Fruit fly (Drosophila melanogaster) whole organism, pupa: ENCODE results near the gene slif.

ENCODE experiments used
- CG12605 ChIP-seq: fragments of 200-800 bp; sonication (Bioruptor generic); IDR thresholded peaks from 2 replicates; pipeline ENCODE4 v1.3.6; 2022; ENCODE audit warnings: missing biosample characterization, missing genetic modification characterization
- D1 ChIP-seq: fragments of 200-800 bp; sonication (Bioruptor generic); optimal IDR thresholded peaks from 2 replicates; lab custom pipeline; 2018; ENCODE audit warnings: missing biosample characterization, mild to moderate bottlenecking, missing genetic modification characterization, moderate library complexity
- EcR ChIP-seq: fragments of 200-800 bp; sonication (Bioruptor generic); optimal IDR thresholded peaks from 3 replicates; lab custom pipeline; 2019; ENCODE audit warnings: missing biosample characterization, missing genetic modification characterization, mild to moderate bottlenecking, moderate library complexity, missing genetic modification reagents
- Ets98B ChIP-seq: fragments of 200-800 bp; sonication (Bioruptor generic); IDR thresholded peaks from 2 replicates; pipeline ENCODE4 v1.3.6; 2022; ENCODE audit warnings: missing biosample characterization, missing genetic modification characterization
- Pif1A ChIP-seq: fragments of 200-800 bp; sonication (Bioruptor generic); optimal IDR thresholded peaks from 3 replicates; lab custom pipeline; 2016; ENCODE audit warnings: missing biosample characterization, missing genetic modification characterization
- Pif1B ChIP-seq: fragments of 200-800 bp; sonication (Bioruptor generic); optimal IDR thresholded peaks from 3 replicates; lab custom pipeline; 2016; ENCODE audit warnings: missing biosample characterization, missing genetic modification characterization

dm6 chr3L:22887677-22888076 is 6.8 kb downstream of the slif start:
- no peak for TF ChIP-seq D1
- TF ChIP-seq Pif1A (GFP tag; lab: Kevin White, UChicago): no peak
- TF ChIP-seq Ets98B (GFP tag; lab: Robert Waterston, UW): no peak
- TF ChIP-seq Pif1B: no peak
- no peak for TF ChIP-seq EcR (GFP tag; lab: Kevin White, UChicago)
- TF ChIP-seq CG12605 (GFP tag; lab: Robert Waterston, UW): no peak
